Worm (Caenorhabditis elegans): ENCODE results near the gene mkk-4.

mkk-4 gene

ce11 chrX:10051625-10052024 lies 24.0 kb downstream of the mkk-4 start:
- TF ChIP-seq nhr-80 (tag; optimal IDR thresholded peaks at IDR 0.05): peak; percentile 76
- TF ChIP-seq F57A8.1 (GFP tag; optimal IDR thresholded peaks at IDR 0.05): no peak
- TF ChIP-seq ceh-40 (GFP tag; IDR thresholded peaks at IDR 0.05): no peak
- peak; percentile 44; the same call in 1 of the 2 replicates for TF ChIP-seq C06A6.2 (GFP tag; conservative IDR thresholded peaks at IDR 0.05)
- TF ChIP-seq madf-10 (tag; optimal IDR thresholded peaks at IDR 0.05): peak; percentile 5
- TF ChIP-seq let-607 (tag; optimal IDR thresholded peaks at IDR 0.05): peak in 1 of 2 experiments; percentile 37
- TF ChIP-seq atf-7 (tag; optimal IDR thresholded peaks at IDR 0.05): peak; percentile 61
- no peak for TF ChIP-seq Y79H2A.3 (GFP tag; conservative IDR thresholded peaks at IDR 0.05)
- TF ChIP-seq attf-5 (GFP tag; optimal IDR thresholded peaks at IDR 0.05): no peak
- no peak for TF ChIP-seq cebp-2 (GFP tag; IDR thresholded peaks at IDR 0.05)
- TF ChIP-seq ztf-26 (tag; optimal IDR thresholded peaks at IDR 0.05): peak; percentile 44
- no peak for TF ChIP-seq aptf-3 (GFP tag; IDR thresholded peaks at IDR 0.05)
- peak; percentile 58 for TF ChIP-seq somi-1 (GFP tag; optimal IDR thresholded peaks at IDR 0.05)
- no peak for TF ChIP-seq Y95B8A.8 (GFP tag; IDR thresholded peaks at IDR 0.05)
- no peak for TF ChIP-seq mxl-1 (tag; optimal IDR thresholded peaks at IDR 0.05)
- TF ChIP-seq dox-1 (GFP tag; IDR thresholded peaks at IDR 0.05): 0 out of 2 replicates have a peak, but pooled peaks have one; percentile 18

ce11 chrX:10053742-10054409 lies 26.2 kb downstream of the mkk-4 start, which contains the start of gene cbs-1:
Gene cbs-1, plus strand, starts transcription at chrX:10054275.
- TF ChIP-seq hmg-1.2 (GFP tag; IDR thresholded peaks at IDR 0.05) (no peak), nhr-80 (tag; optimal IDR thresholded peaks at IDR 0.05) (peak; percentile 9)

- TF ChIP-seq madf-10 (tag; optimal IDR thresholded peaks at IDR 0.05): no peak
- TF ChIP-seq lag-1 (GFP tag; IDR thresholded peaks at IDR 0.05): no peak
- no peak for TF ChIP-seq gei-17 (GFP tag; optimal IDR thresholded peaks at IDR 0.05)
- TF ChIP-seq B0035.1 (tag; optimal IDR thresholded peaks at IDR 0.05): no peak
- TF ChIP-seq F39B2.1 (GFP tag; IDR thresholded peaks at IDR 0.05): no peak
- no peak for TF ChIP-seq F37B4.10 (GFP tag; IDR thresholded peaks at IDR 0.05)
- TF ChIP-seq let-607 (tag; optimal IDR thresholded peaks at IDR 0.05): no peak
- no peak for TF ChIP-seq B0336.3 (GFP tag; IDR thresholded peaks at IDR 0.05)
- TF ChIP-seq ceh-79 (tag; optimal IDR thresholded peaks at IDR 0.05): no peak
- TF ChIP-seq nfyb-1 (GFP tag; IDR thresholded peaks at IDR 0.05): no peak
- TF ChIP-seq nhr-27 (tag; optimal IDR thresholded peaks at IDR 0.05): no peak
- TF ChIP-seq xnd-1 (tag; optimal IDR thresholded peaks at IDR 0.05): no peak
- no peak for TF ChIP-seq ceh-100 (GFP tag; IDR thresholded peaks at IDR 0.05)
These were observed 26.7 kb downstream of the mkk-4 start for ce11 chrX:10054410-10054800.

DNA sequence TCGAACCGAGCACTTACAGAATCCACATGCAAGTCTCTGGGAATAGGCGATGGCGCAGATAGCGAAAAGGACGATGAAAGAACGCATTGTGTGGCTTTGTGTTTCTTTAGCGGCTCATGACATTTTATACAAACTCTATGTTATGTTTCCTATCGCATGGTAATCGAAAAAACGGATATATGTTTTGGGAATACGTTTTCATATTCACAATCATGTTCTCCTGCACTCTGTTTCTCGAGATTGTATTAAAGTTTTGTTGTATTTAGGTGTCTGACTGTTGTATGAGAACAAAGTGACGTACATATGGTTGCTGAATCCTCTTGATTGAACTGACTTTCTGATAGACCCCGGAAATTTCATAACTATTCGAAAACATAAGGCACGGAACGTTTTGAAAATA lies 30.7 kb downstream of the mkk-4 start, which contains the start of gene ZC373.2:
Gene ZC373.2, minus strand, starts transcription at position 101 of the 400 bp plus-strand sequence.
- TF ChIP-seq egl-44 (GFP tag; IDR thresholded peaks at IDR 0.05) (no peak), ztf-25 (GFP tag; IDR thresholded peaks at IDR 0.05) (no peak), rec-8 (tag; optimal IDR thresholded peaks at IDR 0.05) (no peak), hlh-12 (tag; optimal IDR thresholded peaks at IDR 0.05) (no peak), lin-40 (tag; optimal IDR thresholded peaks at IDR 0.05) (no peak), rpc-1 (optimal IDR thresholded peaks at IDR 0.05) (no peak), rpc-1 (tag; optimal IDR thresholded peaks at IDR 0.05) (no peak), nhr-90 (tag; optimal IDR thresholded peaks at IDR 0.05) (no peak), lin-26 (GFP tag; IDR thresholded peaks at IDR 0.05) (no peak), nhr-80 (tag; optimal IDR thresholded peaks at IDR 0.05) (no peak)

Measured in whole organism, young adult.